Worm (Caenorhabditis elegans) whole organism, L1 larva: ENCODE measurements around the gene W08E12.8.

ENCODE experiments used
- ceh-88 ChIP-seq: fragments of 200-800 bp; sonication (Bioruptor generic); IDR thresholded peaks from 2 replicates; pipeline ENCODE4 v1.3.6; 2022; ENCODE audit warnings: missing genetic modification characterization, missing compliant biosample characterization
- dpl-1 ChIP-seq, 3 experiments: fragments of 150-350 bp in 2 of 3; sonication (generic microtip) in 1 of 3; optimal IDR thresholded peaks; 2 replicates each; lab custom pipeline; 2014 to 2017; ENCODE audit warnings: missing biosample characterization in 3 of 3, missing genetic modification characterization in 3 of 3, missing genetic modification reagents in 3 of 3
- egl-13 ChIP-seq: sonication (generic microtip); optimal IDR thresholded peaks from 2 replicates; lab custom pipeline; 2016; ENCODE audit warnings: missing genotype, missing genetic modification reagents, missing genetic modification characterization, missing compliant biosample characterization
- egl-27 ChIP-seq, 2 experiments: fragments of 150-350 bp in 1 of 2; sonication (generic microtip); optimal IDR thresholded peaks; 3 replicates each; lab custom pipeline; 2017 to 2018; ENCODE audit warnings: missing biosample characterization in 2 of 2, missing genetic modification characterization in 2 of 2, missing genetic modification reagents in 2 of 2
- pqm-1 ChIP-seq: sonication (generic microtip); optimal IDR thresholded peaks from 3 replicates; lab custom pipeline; 2017; ENCODE audit warnings: missing biosample characterization, missing genetic modification characterization

ce11 chrIV:3308885-3309284 is 16.7 kb downstream of the W08E12.8 start:
- TF ChIP-seq egl-27 (tag; optimal IDR thresholded peaks at IDR 0.05; lab: Kevin White, UChicago) (no peak), dpl-1 (GFP tag; optimal IDR thresholded peaks at IDR 0.05; lab: Kevin White, UChicago) (no peak), pqm-1 (tag; lab: Kevin White, UChicago) (no peak), ceh-88 (no peak), egl-13 (no peak)
